Fruit fly (Drosophila melanogaster) whole organism, wandering third instar larva: ENCODE results near the gene CG7246.

Experiments
- Abd-B ChIP-seq: fragments of >200 bp; optimal IDR thresholded peaks from 2 replicates; lab custom pipeline; 2017; ENCODE audit warnings: missing biosample characterization, missing genetic modification characterization
- CG32264 ChIP-seq: fragments of 200-800 bp; sonication (Bioruptor generic); optimal IDR thresholded peaks from 2 replicates; lab custom pipeline; 2016; ENCODE audit warnings: missing biosample characterization, missing genetic modification characterization
- Jra ChIP-seq: sonication (Bioruptor generic); optimal IDR thresholded peaks from 2 replicates; lab custom pipeline; 2016; ENCODE audit warnings: missing biosample characterization, missing genetic modification characterization
- Myc ChIP-seq: fragments of >200 bp; optimal IDR thresholded peaks from 2 replicates; lab custom pipeline; 2017
- OdsH ChIP-seq: fragments of 200-800 bp; sonication (Bioruptor generic); optimal IDR thresholded peaks from 2 replicates; lab custom pipeline; 2016; ENCODE audit warnings: missing biosample characterization, mild to moderate bottlenecking, missing genetic modification characterization
- Rel ChIP-seq, 2 experiments: fragments of 200-800 bp; sonication (Bioruptor generic) in 1 of 2; optimal IDR thresholded peaks; 2 replicates in 1 of 2; 3 replicates in 1 of 2; lab custom pipeline; 2016 to 2019; ENCODE audit warnings: mild to moderate bottlenecking in 2 of 2, missing biosample characterization in 2 of 2, missing genetic modification characterization in 2 of 2, moderate library complexity in 1 of 2
- Sp1 ChIP-seq: fragments of 200-800 bp; sonication (Bioruptor generic); optimal IDR thresholded peaks from 3 replicates; lab custom pipeline; 2019; ENCODE audit warnings: missing biosample characterization, mild to moderate bottlenecking, missing genetic modification characterization, moderate library complexity
- Vsx2 ChIP-seq: fragments of 200-300, 225-300 bp; sonication (Bioruptor generic); optimal IDR thresholded peaks from 2 replicates; lab custom pipeline; 2018; ENCODE audit warnings: missing biosample characterization, missing genetic modification characterization; ENCODE audit not compliant: partially characterized antibody
- br ChIP-seq: fragments of 200-800 bp; sonication (Bioruptor generic); optimal IDR thresholded peaks from 2 replicates; lab custom pipeline; 2016; ENCODE audit warnings: missing biosample characterization, missing genetic modification characterization
- psq ChIP-seq: fragments of 200-800 bp; sonication (Bioruptor generic); optimal IDR thresholded peaks from 3 replicates; lab custom pipeline; 2017; ENCODE audit warnings: missing biosample characterization, mild to moderate bottlenecking, missing genetic modification characterization, moderate library complexity

- TF ChIP-seq psq (GFP tag; lab: Kevin White, UChicago) = peak; percentile 21
- no peak for TF ChIP-seq CG32264 (GFP tag; lab: Kevin White, UChicago)
- TF ChIP-seq Abd-B (GFP tag; lab: Kevin White, UChicago) = no peak
- TF ChIP-seq Vsx2 (GFP tag; lab: Kevin White, UChicago) = no peak
- TF ChIP-seq Rel (GFP tag; optimal IDR thresholded peaks at IDR 0.05; lab: Kevin White, UChicago) = no peak
- TF ChIP-seq Rel (tag; optimal IDR thresholded peaks at IDR 0.05; lab: Kevin White, UChicago) = no peak
- TF ChIP-seq Jra = no peak
- peak; percentile 19 for TF ChIP-seq Sp1 (GFP tag; lab: Kevin White, UChicago)
- TF ChIP-seq OdsH (GFP tag; lab: Kevin White, UChicago) = peak; percentile 28
- TF ChIP-seq Myc = no peak
- TF ChIP-seq br (GFP tag; lab: Kevin White, UChicago) = no peak
These were observed 28.4 kb upstream of the CG7246 start for dm6 chrX:9109072-9109844.
